Worm (Caenorhabditis elegans) whole organism, mixed stage, embryonic: ENCODE data around the gene npp-5.

ENCODE experiments used
- M03D4.4 ChIP-seq: sonication (generic microtip); optimal IDR thresholded peaks from 2 replicates; lab custom pipeline; 2017; ENCODE audit warnings: mild to moderate bottlenecking, missing genetic modification characterization, missing compliant biosample characterization
- blmp-1 ChIP-seq: fragments of 150-350 bp; optimal IDR thresholded peaks from 2 replicates; lab custom pipeline; 2014; ENCODE audit warnings: missing biosample characterization, missing genetic modification characterization
- ceh-43 ChIP-seq: fragments of 200-800 bp; sonication (Bioruptor generic); optimal IDR thresholded peaks from 2 replicates; lab custom pipeline; 2018; ENCODE audit warnings: mild to moderate bottlenecking, missing genetic modification characterization, moderate library complexity, missing compliant biosample characterization
- elt-3 ChIP-seq: fragments of 150-350 bp; optimal IDR thresholded peaks from 2 replicates; lab custom pipeline; 2014; ENCODE audit warnings: missing biosample characterization, missing genetic modification characterization
- lin-13 ChIP-seq: fragments of 150-350 bp; optimal IDR thresholded peaks from 2 replicates; lab custom pipeline; 2014; ENCODE audit warnings: missing biosample characterization, missing genetic modification characterization
- mab-5 ChIP-seq: fragments of 150-350 bp; optimal IDR thresholded peaks from 2 replicates; lab custom pipeline; 2014; ENCODE audit warnings: missing biosample characterization, missing genetic modification characterization
- nhr-237 ChIP-seq: fragments of 150-350 bp; optimal IDR thresholded peaks from 2 replicates; lab custom pipeline; 2014; ENCODE audit warnings: missing biosample characterization, missing genetic modification characterization
- nhr-28 ChIP-seq: fragments of 150-350 bp; optimal IDR thresholded peaks from 2 replicates; lab custom pipeline; 2014; ENCODE audit warnings: missing biosample characterization, missing genetic modification characterization
- nhr-76 ChIP-seq: sonication (generic microtip); optimal IDR thresholded peaks from 2 replicates; lab custom pipeline; 2017; ENCODE audit warnings: missing biosample characterization, missing genetic modification characterization
- snpc-4 ChIP-seq: fragments of 150-350 bp; optimal IDR thresholded peaks from 2 replicates; lab custom pipeline; 2014; ENCODE audit warnings: missing biosample characterization, missing genetic modification characterization
- tbx-8 ChIP-seq: fragments of 200-800 bp; sonication (Bioruptor generic); optimal IDR thresholded peaks from 2 replicates; lab custom pipeline; 2018; ENCODE audit warnings: mild to moderate bottlenecking, missing genetic modification characterization, moderate library complexity, missing compliant biosample characterization
- unc-120 ChIP-seq: sonication (generic microtip); optimal IDR thresholded peaks from 2 replicates; lab custom pipeline; 2017; ENCODE audit warnings: missing genetic modification characterization, missing compliant biosample characterization; ENCODE audit not compliant: poor library complexity, severe bottlenecking
- unc-62 ChIP-seq: fragments of 150-350 bp; optimal IDR thresholded peaks from 2 replicates; lab custom pipeline; 2014; ENCODE audit warnings: missing biosample characterization, missing genetic modification reagents, missing genetic modification characterization
- ztf-11 ChIP-seq: fragments of 150-350 bp; optimal IDR thresholded peaks from 2 replicates; lab custom pipeline; 2014; ENCODE audit warnings: missing biosample characterization, missing genetic modification characterization

DNA sequence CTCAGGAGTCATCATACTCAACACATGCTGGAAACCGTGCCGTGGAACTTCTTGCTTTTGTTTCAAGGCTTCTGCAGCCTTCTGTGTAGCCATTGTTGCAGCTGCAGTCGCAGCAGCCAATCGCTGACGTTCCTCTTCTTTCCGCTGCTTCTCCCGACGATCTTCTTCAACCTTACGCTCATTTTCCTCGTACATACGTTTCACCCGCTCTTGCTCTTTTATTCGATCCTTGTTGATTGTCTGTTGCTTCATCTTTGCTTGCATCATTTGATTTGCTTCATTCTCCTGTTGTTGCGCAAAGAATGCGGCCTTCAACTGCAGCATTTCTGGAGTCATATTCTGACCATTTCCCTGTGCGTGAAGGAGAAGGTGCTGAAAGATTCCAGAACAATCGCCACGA, 23.0 kb upstream of the npp-5 start:
- TF ChIP-seq nhr-237 (tag; lab: Kevin White, UChicago), result no peak
- TF ChIP-seq unc-62 (GFP tag; lab: Kevin White, UChicago), result no peak
- no peak for TF ChIP-seq tbx-8
- no peak for TF ChIP-seq ceh-43
- no peak for TF ChIP-seq M03D4.4 (tag; lab: Kevin White, UChicago)
- no peak for TF ChIP-seq mab-5 (tag; lab: Kevin White, UChicago)
- TF ChIP-seq snpc-4 (tag; lab: Kevin White, UChicago), result no peak
- no peak for TF ChIP-seq ztf-11 (tag; lab: Kevin White, UChicago)
- TF ChIP-seq lin-13 (tag; lab: Kevin White, UChicago), result no peak
- TF ChIP-seq unc-120 (tag; lab: Kevin White, UChicago), result no peak
- no peak for TF ChIP-seq nhr-28
- TF ChIP-seq elt-3 (tag; lab: Kevin White, UChicago), result no peak
- TF ChIP-seq blmp-1, result no peak
- no peak for TF ChIP-seq nhr-76
